Worm (Caenorhabditis elegans) whole organism, L4 larva: ENCODE data around the gene atg-4.2.
A peak's percentile ranks its signal among the peaks of the same experiment; 100 is the strongest.

Source experiments
- attf-4 ChIP-seq: sonication (generic microtip); optimal IDR thresholded peaks from 3 replicates; lab custom pipeline; 2017; ENCODE audit warnings: missing biosample characterization, missing genetic modification characterization
- egl-43 ChIP-seq: fragments of 200-800 bp; sonication (Bioruptor generic); IDR thresholded peaks from 2 replicates; pipeline ENCODE4 v1.3.6; 2022; ENCODE audit warnings: missing genetic modification reagents, missing genetic modification characterization, missing compliant biosample characterization
- lin-39 ChIP-seq: fragments of 150-350 bp; optimal IDR thresholded peaks from 2 replicates; lab custom pipeline; 2014; ENCODE audit warnings: missing biosample characterization, missing genetic modification reagents, missing genetic modification characterization
- lsy-2 ChIP-seq, 2 experiments: fragments of 150-350 bp in 1 of 2; sonication (generic microtip) in 1 of 2; optimal IDR thresholded peaks; 2 replicates each; lab custom pipeline; 2014 to 2017; ENCODE audit warnings: missing biosample characterization in 2 of 2, missing genetic modification characterization in 2 of 2
- mdl-1 ChIP-seq, 2 experiments: fragments of 150-350 bp in 1 of 2; sonication (generic microtip) in 1 of 2; optimal IDR thresholded peaks; 2 replicates each; lab custom pipeline; 2014 to 2017; ENCODE audit warnings: missing biosample characterization in 2 of 2, missing genetic modification characterization in 2 of 2
- mep-1 ChIP-seq: fragments of 150-350 bp; sonication (generic microtip); optimal IDR thresholded peaks from 3 replicates; lab custom pipeline; 2014; ENCODE audit warnings: missing biosample characterization, missing genetic modification characterization
- nhr-111 ChIP-seq: fragments of 200-800 bp; sonication (Bioruptor generic); optimal IDR thresholded peaks from 2 replicates; lab custom pipeline; 2018; ENCODE audit warnings: mild to moderate bottlenecking, missing genetic modification characterization, missing compliant biosample characterization
- nhr-6 ChIP-seq: fragments of 150-350 bp; optimal IDR thresholded peaks from 2 replicates; lab custom pipeline; 2014; ENCODE audit warnings: missing biosample characterization, missing genetic modification characterization
- pqm-1 ChIP-seq: sonication (generic microtip); optimal IDR thresholded peaks from 2 replicates; lab custom pipeline; 2017; ENCODE audit warnings: missing biosample characterization, missing genetic modification characterization
- unc-130 ChIP-seq: sonication (generic microtip); optimal IDR thresholded peaks from 2 replicates; lab custom pipeline; 2016; ENCODE audit warnings: missing genetic modification reagents, missing genetic modification characterization, missing compliant biosample characterization
- ztf-11 ChIP-seq: fragments of 150-350 bp; optimal IDR thresholded peaks from 2 replicates; lab custom pipeline; 2014; ENCODE audit warnings: missing biosample characterization, missing genetic modification characterization

DNA sequence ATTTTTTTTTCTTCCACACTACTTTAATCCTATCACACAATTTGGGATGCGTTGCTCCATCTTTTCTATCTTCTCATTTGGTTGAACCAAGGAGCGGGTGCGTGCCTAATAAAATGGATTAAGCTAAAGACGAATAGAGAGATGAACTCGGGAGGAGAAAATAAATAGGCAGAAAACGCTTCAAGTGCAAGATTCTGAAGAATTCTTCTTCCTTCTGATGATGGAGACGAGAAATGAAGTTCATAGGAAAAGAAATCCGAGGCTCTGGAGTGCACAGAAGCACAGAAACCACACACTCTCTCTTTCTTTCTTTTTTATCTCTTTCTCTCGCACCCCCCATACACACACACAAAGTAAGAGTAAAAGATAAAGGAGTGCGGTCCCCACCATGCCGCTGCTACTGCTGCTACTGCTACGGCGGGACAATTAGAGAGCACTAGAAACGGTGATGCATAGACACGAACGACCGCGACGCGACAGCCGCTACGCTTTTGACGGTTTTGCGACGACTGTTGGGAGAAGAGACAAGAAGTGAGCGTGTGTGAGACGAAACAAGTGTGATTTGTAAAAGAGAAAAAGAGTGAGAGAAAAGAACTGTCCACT lies 24.3 kb downstream of the atg-4.2 start:
- TF ChIP-seq lin-39, result no peak
- no peak for TF ChIP-seq ztf-11
- peak; percentile 87 for TF ChIP-seq mep-1 (tag; lab: Kevin White, UChicago)
- TF ChIP-seq pqm-1 (tag; lab: Kevin White, UChicago), result peak; percentile 74
- TF ChIP-seq lsy-2 (tag; optimal IDR thresholded peaks at IDR 0.05; lab: Kevin White, UChicago), result peak; percentile 32 to 58
- no peak for TF ChIP-seq unc-130 (GFP tag; lab: Kevin White, UChicago)
- peak; percentile 67; the same call in 1 of the 2 replicates for TF ChIP-seq egl-43 (GFP tag; lab: Robert Waterston, UW)
- TF ChIP-seq attf-4, result no peak
- TF ChIP-seq mdl-1 (tag; optimal IDR thresholded peaks at IDR 0.05; lab: Kevin White, UChicago), result peak; percentile 41 to 85
- peak; percentile 85 for TF ChIP-seq nhr-6 (tag; lab: Kevin White, UChicago)
- TF ChIP-seq nhr-111 (GFP tag; lab: Kevin White, UChicago), result no peak
